Worm (Caenorhabditis elegans) whole organism, early embryonic: ENCODE data around the gene comt-3.

Experiments used
- B0310.2 ChIP-seq: sonication (generic microtip); optimal IDR thresholded peaks from 2 replicates; lab custom pipeline; 2016; ENCODE audit warnings: mild to moderate bottlenecking, missing genetic modification characterization, missing compliant biosample characterization
- F13C5.2 ChIP-seq: sonication (generic microtip); optimal IDR thresholded peaks from 2 replicates; lab custom pipeline; 2017; ENCODE audit warnings: mild to moderate bottlenecking, missing genetic modification characterization, inconsistent platforms, missing compliant biosample characterization
- aly-1 ChIP-seq: sonication (generic microtip); optimal IDR thresholded peaks from 2 replicates; lab custom pipeline; 2016; ENCODE audit warnings: missing genetic modification characterization, missing compliant biosample characterization
- ama-1 ChIP-seq: fragments of 150-350 bp; optimal IDR thresholded peaks from 2 replicates; lab custom pipeline; 2014
- ceh-13 ChIP-seq: fragments of 200-800 bp; sonication (Bioruptor generic); optimal IDR thresholded peaks from 2 replicates; lab custom pipeline; 2018; ENCODE audit warnings: mild to moderate bottlenecking, missing genetic modification characterization, missing compliant biosample characterization
- ceh-36 ChIP-seq: sonication (generic microtip); optimal IDR thresholded peaks from 2 replicates; lab custom pipeline; 2016; ENCODE audit warnings: missing genetic modification characterization, inconsistent platforms, missing compliant biosample characterization
- ets-7 ChIP-seq: sonication (generic microtip); optimal IDR thresholded peaks from 2 replicates; lab custom pipeline; 2016; ENCODE audit warnings: missing genotype, missing genetic modification characterization, missing compliant biosample characterization
- flt-1 ChIP-seq: fragments of 200-800 bp; sonication (Bioruptor generic); IDR thresholded peaks from 2 replicates; pipeline ENCODE4 v1.3.6; 2022; ENCODE audit warnings: missing genetic modification characterization, missing compliant biosample characterization
- hmbx-1 ChIP-seq: sonication (generic microtip); optimal IDR thresholded peaks from 2 replicates; lab custom pipeline; 2016; ENCODE audit warnings: mild to moderate bottlenecking, missing genetic modification characterization, missing compliant biosample characterization
- hmg-4 ChIP-seq: fragments of 200-800 bp; sonication (Bioruptor generic); optimal IDR thresholded peaks from 2 replicates; lab custom pipeline; 2018; ENCODE audit warnings: mild to moderate bottlenecking, missing genetic modification characterization, missing compliant biosample characterization
- hnd-1 ChIP-seq: sonication (generic microtip); optimal IDR thresholded peaks from 2 replicates; lab custom pipeline; 2016; ENCODE audit warnings: missing genetic modification characterization, missing compliant biosample characterization
- pes-1 ChIP-seq: fragments of 200-800 bp; sonication (Bioruptor generic); IDR thresholded peaks from 2 replicates; pipeline ENCODE4 v1.3.6; 2022; ENCODE audit warnings: missing genetic modification reagents, missing genetic modification characterization, missing compliant biosample characterization
- scrt-1 ChIP-seq: fragments of 200-800 bp; sonication (Bioruptor generic); IDR thresholded peaks from 2 replicates; pipeline ENCODE4 v1.3.6; 2022; ENCODE audit warnings: missing genetic modification characterization, missing compliant biosample characterization
- sea-1 ChIP-seq: fragments of 200-800 bp; sonication (Bioruptor generic); conservative IDR thresholded peaks from 2 replicates; pipeline ENCODE4 v1.3.6; 2022; ENCODE audit warnings: missing genetic modification characterization, missing compliant biosample characterization
- tbx-11 ChIP-seq: fragments of 200-800 bp; sonication (Bioruptor generic); IDR thresholded peaks from 2 replicates; pipeline ENCODE4 v1.3.6; 2022; ENCODE audit warnings: missing genetic modification characterization, missing compliant biosample characterization
- tbx-37 ChIP-seq: fragments of 200-800 bp; sonication (Bioruptor generic); conservative IDR thresholded peaks from 2 replicates; pipeline ENCODE4 v1.3.6; 2022; ENCODE audit warnings: missing genetic modification reagents, missing genetic modification characterization, missing compliant biosample characterization
- tra-4 ChIP-seq: sonication (generic microtip); optimal IDR thresholded peaks from 2 replicates; lab custom pipeline; 2017; ENCODE audit warnings: missing genetic modification characterization, missing compliant biosample characterization

The comt-3 gene

DNA sequence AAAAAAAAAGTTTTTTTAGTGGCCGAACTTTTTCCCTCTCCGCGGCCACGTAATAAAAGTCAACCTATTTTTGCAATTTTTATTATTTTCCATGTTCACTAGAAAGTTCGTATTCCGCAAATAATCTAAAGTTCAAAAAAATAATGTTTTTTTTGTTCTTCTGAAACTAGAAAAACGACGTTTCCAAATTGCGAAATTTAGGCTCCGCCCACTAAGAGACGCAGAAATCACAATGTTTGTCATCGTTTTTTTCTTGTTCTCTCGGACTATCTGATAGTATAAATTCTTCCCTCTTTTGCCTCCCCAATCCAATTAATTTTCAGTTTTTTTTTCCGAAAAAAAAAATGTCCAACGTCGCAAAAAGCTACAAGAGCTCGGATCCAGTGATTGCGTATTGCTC lies at the start of gene comt-3:
comt-3 (plus strand) TSS at position 214 of the 400 bp plus-strand sequence.
- TF ChIP-seq scrt-1 (GFP tag; lab: Robert Waterston, UW) (no peak), ets-7 (no peak), pes-1 (GFP tag; lab: Robert Waterston, UW) (no peak)

DNA sequence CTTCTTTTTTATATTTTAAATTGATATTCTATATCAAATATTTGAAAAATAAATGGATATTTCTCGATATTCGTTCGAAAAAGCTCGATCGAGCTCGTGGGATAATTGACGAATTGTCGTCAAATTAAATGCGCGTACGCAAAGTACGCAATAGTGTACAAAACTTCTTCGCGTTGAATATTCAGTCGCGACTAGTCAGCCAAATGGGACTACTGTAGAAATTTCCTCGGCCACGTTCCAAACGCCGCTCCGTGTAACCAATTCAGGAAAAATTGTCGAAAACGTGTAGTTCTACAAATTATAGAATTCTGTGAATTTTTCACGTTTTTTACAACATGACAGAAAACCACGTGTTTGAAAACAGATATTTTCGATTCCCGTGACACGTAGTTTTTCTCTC lies 48.9 kb upstream of the comt-3 start:
- TF ChIP-seq aly-1 (tag; lab: Kevin White, UChicago) (no peak), scrt-1 (GFP tag; lab: Robert Waterston, UW) (no peak), ceh-13 (GFP tag; lab: Kevin White, UChicago) (no peak), pes-1 (GFP tag; lab: Robert Waterston, UW) (no peak)

DNA sequence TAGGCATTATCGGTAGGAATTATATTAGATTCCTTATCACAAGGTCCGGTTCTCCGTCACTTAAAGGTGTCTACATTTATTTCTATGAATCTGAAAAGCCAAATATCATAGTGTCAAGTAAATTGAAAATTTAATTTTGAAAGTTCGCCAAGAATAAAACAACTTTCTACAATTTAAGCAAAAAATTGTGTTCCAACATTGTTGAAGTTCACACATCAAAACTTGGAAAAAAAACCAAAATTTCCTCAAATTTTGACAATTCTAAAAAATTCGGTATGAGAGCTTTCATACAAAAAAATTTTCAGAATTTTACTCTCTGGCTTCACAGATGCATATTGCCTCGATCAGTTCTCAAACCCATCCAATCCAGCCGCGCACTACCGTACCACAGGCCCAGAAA lies 45.6 kb upstream of the comt-3 start, which contains the start of gene F59A7.7:
F59A7.7 (plus strand) TSS at position 301 of the 400 bp plus-strand sequence.
- TF ChIP-seq ama-1 = no peak
- no peak for TF ChIP-seq sea-1 (GFP tag; lab: Robert Waterston, UW)
- TF ChIP-seq tra-4 = no peak
- TF ChIP-seq hmg-4 = no peak
- no peak for TF ChIP-seq aly-1 (tag; lab: Kevin White, UChicago)
- no peak for TF ChIP-seq ets-7
- TF ChIP-seq tbx-11 = no peak

DNA sequence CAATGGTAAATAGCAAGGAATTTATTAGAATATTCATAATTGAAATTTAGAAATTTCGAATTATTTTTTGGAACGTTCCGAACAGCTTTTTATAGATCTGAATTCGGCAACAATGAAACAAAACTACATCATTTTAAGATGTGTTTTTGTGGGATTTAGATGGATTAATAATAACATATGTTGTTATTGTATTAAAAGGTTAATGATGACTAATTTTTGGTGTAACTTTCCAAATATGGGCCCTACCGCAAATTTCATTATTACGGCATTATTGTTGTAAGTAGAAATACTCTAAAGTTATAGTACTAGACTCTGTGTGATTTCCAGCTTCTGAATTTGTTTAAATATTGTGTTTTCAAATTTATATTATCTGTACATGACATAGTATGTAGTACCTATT lies 43.5 kb upstream of the comt-3 start, which contains the start of gene F59A7.11:
F59A7.11 (minus strand) TSS at position 101 of the 400 bp plus-strand sequence.
- TF ChIP-seq ceh-13 (GFP tag; lab: Kevin White, UChicago) = no peak

DNA sequence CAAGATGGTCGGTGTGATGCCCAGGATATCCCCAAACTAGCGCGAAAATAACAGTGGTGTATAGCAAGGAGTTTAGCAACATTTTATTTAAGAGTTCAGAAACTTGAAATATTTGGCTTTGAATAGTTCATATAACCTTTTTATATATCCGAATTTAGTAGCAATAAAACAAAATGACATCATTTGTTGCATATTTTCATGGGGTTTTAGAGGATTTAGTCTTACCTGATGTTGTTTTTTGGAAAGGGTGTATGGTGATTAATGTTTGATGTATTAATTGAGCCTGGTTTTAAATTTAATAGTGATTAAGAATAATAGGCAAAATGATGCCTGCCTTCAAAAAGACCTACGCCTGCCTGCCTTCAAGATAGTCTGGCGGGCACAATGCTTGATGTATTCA lies 40.9 kb upstream of the comt-3 start, which contains the start of gene F59A7.2:
F59A7.2 (minus strand) TSS at position 101 of the 400 bp plus-strand sequence.
- TF ChIP-seq aly-1 (tag; lab: Kevin White, UChicago) = no peak
- no peak for TF ChIP-seq pes-1 (GFP tag; lab: Robert Waterston, UW)
- TF ChIP-seq ama-1 = no peak
- no peak for TF ChIP-seq hmbx-1
- no peak for TF ChIP-seq hmg-4
- no peak for TF ChIP-seq sea-1 (GFP tag; lab: Robert Waterston, UW)

DNA sequence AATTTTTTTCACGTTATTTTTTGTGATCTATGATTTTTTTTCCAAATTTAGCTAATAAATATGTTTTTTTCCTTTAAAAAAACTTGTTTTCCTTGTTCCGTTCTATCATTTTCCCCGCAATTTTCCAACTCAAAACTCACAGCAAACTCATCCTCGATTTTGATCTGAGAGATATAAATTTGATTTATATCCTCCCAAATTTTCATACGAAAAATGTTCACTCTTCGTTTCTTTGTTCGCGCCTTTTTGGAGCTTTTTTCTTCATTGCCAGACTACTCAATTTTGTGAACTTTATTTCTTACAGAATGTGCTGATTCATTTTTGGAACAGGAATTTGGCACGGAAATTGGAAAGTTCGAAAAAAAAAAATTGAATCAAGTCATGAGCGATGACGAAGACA lies 38.6 kb upstream of the comt-3 start, which contains the start of gene F59A7.14:
F59A7.14 (plus strand) TSS at position 301 of the 400 bp plus-strand sequence.
- TF ChIP-seq pes-1 (GFP tag; lab: Robert Waterston, UW) (no peak), F13C5.2 (tag; lab: Kevin White, UChicago) (no peak), tbx-11 (no peak), hmbx-1 (no peak), tbx-37 (GFP tag; lab: Robert Waterston, UW) (no peak), ama-1 (no peak), tra-4 (no peak), B0310.2 (tag; lab: Kevin White, UChicago) (no peak), sea-1 (GFP tag; lab: Robert Waterston, UW) (no peak), ceh-13 (GFP tag; lab: Kevin White, UChicago) (no peak), hnd-1 (tag; lab: Kevin White, UChicago) (no peak)

DNA sequence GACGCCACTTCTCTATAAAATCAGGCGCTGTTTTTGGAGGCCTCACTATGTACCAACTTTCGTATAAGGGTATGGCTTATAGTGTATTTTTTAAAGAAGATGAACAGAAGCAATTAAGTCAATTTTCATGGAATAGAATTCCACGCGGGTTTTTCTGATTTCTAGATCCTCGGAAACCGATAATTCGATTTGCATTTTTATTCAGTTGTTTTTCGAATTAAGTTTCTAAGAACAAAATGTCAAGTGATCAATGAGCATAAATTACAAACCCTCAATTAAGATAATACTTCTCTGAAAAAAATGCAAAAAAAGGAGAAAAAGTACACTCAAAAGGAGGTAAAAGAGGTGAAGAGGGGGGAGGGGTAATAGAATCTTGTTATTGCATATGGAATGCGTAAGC lies 36.1 kb upstream of the comt-3 start:
- no peak for TF ChIP-seq ceh-36 (tag; lab: Kevin White, UChicago)
- TF ChIP-seq ama-1 = no peak
- TF ChIP-seq hmbx-1 = no peak
- TF ChIP-seq B0310.2 (tag; lab: Kevin White, UChicago) = no peak
- no peak for TF ChIP-seq ceh-13 (GFP tag; lab: Kevin White, UChicago)
- no peak for TF ChIP-seq aly-1 (tag; lab: Kevin White, UChicago)
- no peak for TF ChIP-seq tra-4
- TF ChIP-seq scrt-1 (GFP tag; lab: Robert Waterston, UW) = no peak
- no peak for TF ChIP-seq pes-1 (GFP tag; lab: Robert Waterston, UW)
- TF ChIP-seq F13C5.2 (tag; lab: Kevin White, UChicago) = no peak
- no peak for TF ChIP-seq ets-7
- TF ChIP-seq flt-1 = no peak
- TF ChIP-seq sea-1 (GFP tag; lab: Robert Waterston, UW) = no peak
- TF ChIP-seq hmg-4 = no peak
- TF ChIP-seq hnd-1 (tag; lab: Kevin White, UChicago) = no peak
- TF ChIP-seq tbx-37 (GFP tag; lab: Robert Waterston, UW) = no peak
- TF ChIP-seq tbx-11 = no peak

DNA sequence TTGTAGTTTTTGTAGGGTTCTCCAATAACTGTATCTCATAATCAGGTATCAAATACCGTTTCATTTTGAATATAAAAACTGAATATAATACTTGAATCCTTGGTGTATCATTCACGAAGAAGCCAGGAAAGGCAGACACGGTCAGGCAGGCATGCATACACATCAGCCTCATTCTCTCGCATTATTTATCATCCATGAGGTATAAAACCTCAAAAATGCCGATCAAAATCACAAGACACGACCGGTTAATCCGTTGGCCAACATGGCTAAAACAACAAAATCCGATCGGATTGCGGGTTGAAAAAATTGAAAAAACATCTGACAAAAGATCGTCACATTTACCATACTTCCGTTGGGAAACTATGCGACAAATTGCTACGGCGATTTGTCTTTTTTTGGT lies 35.0 kb upstream of the comt-3 start, which contains the start of gene F59A7.5:
F59A7.5 (plus strand) TSS at position 301 of the 400 bp plus-strand sequence.
- TF ChIP-seq hmg-4 = no peak
- no peak for TF ChIP-seq scrt-1 (GFP tag; lab: Robert Waterston, UW)
- no peak for TF ChIP-seq hnd-1 (tag; lab: Kevin White, UChicago)

DNA sequence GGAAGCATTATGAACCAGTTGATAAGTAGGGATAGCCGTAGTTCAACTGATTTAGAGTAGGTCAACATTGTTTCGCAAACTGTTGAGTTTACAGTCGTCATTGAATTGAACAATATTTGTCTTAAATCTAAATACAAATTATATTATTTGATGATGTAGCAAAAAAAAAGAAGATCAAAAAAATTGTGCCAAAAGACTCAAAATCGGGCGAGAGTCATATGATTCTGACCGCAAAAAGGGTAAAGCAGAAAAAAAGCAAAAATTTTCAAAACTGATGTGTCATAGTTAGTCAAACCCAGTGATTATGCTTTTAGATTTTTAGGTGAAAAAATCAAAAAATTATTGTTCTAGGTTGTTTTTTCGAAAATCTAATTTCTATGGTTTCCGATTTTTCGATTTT lies 29.6 kb upstream of the comt-3 start, which contains the start of gene srab-13:
srab-13 (minus strand) TSS at position 101 of the 400 bp plus-strand sequence.
- TF ChIP-seq ceh-13 (GFP tag; lab: Kevin White, UChicago) (no peak), F13C5.2 (tag; lab: Kevin White, UChicago) (no peak), scrt-1 (GFP tag; lab: Robert Waterston, UW) (no peak), hnd-1 (tag; lab: Kevin White, UChicago) (no peak), ama-1 (no peak), ets-7 (no peak), pes-1 (GFP tag; lab: Robert Waterston, UW) (no peak), hmg-4 (no peak), hmbx-1 (no peak), aly-1 (tag; lab: Kevin White, UChicago) (no peak), ceh-36 (tag; lab: Kevin White, UChicago) (no peak), tra-4 (no peak), tbx-11 (no peak), sea-1 (GFP tag; lab: Robert Waterston, UW) (no peak), flt-1 (no peak), B0310.2 (tag; lab: Kevin White, UChicago) (no peak), tbx-37 (GFP tag; lab: Robert Waterston, UW) (no peak)
